Fruit fly (Drosophila melanogaster) whole organism, pupa: ENCODE measurements around the gene CG15879.
A peak's percentile ranks its signal among the peaks of the same experiment; 100 is the strongest.

Experiments used
- CG10348 ChIP-seq: fragments of 200-800 bp; sonication (Bioruptor generic); IDR thresholded peaks from 2 replicates; pipeline ENCODE4 v1.3.6; 2022; ENCODE audit warnings: missing biosample characterization, missing genetic modification characterization
- CG12605 ChIP-seq: fragments of 200-800 bp; sonication (Bioruptor generic); IDR thresholded peaks from 2 replicates; pipeline ENCODE4 v1.3.6; 2022; ENCODE audit warnings: missing biosample characterization, missing genetic modification characterization
- CG13204 ChIP-seq: fragments of 200-800 bp; sonication (Bioruptor generic); optimal IDR thresholded peaks from 2 replicates; lab custom pipeline; 2018; ENCODE audit warnings: missing biosample characterization, mild to moderate bottlenecking, missing genetic modification characterization, moderate library complexity
- CG14655 ChIP-seq: fragments of 200-800 bp; sonication (Bioruptor generic); optimal IDR thresholded peaks from 3 replicates; lab custom pipeline; 2017; ENCODE audit warnings: mild to moderate bottlenecking, missing biosample characterization, missing genetic modification reagents, missing genetic modification characterization
- CG15710 ChIP-seq: fragments of 200-800 bp; sonication (Bioruptor generic); optimal IDR thresholded peaks from 2 replicates; lab custom pipeline; 2018; ENCODE audit warnings: missing biosample characterization, mild to moderate bottlenecking, missing genetic modification characterization, moderate library complexity
- CG17806 ChIP-seq: fragments of 200-800 bp; sonication (Bioruptor generic); optimal IDR thresholded peaks from 2 replicates; lab custom pipeline; 2018; ENCODE audit warnings: missing biosample characterization, mild to moderate bottlenecking, missing genetic modification characterization, moderate library complexity
- CG32121 ChIP-seq: fragments of 200-800 bp; sonication (Bioruptor generic); IDR thresholded peaks from 2 replicates; pipeline ENCODE4 v1.3.6; 2022; ENCODE audit warnings: missing biosample characterization, missing genetic modification characterization
- CG34367 ChIP-seq: fragments of 200-800 bp; sonication (Bioruptor generic); optimal IDR thresholded peaks from 2 replicates; lab custom pipeline; 2018; ENCODE audit warnings: missing biosample characterization, mild to moderate bottlenecking, missing genetic modification characterization
- CG4496 ChIP-seq: fragments of 200-800 bp; sonication (Bioruptor generic); IDR thresholded peaks from 3 replicates; pipeline ENCODE4 v1.3.6; 2022; ENCODE audit warnings: missing biosample characterization, missing genetic modification characterization
- CG8159 ChIP-seq: fragments of 200-800 bp; sonication (Bioruptor generic); optimal IDR thresholded peaks from 3 replicates; lab custom pipeline; 2018; ENCODE audit warnings: missing biosample characterization, mild to moderate bottlenecking, missing genetic modification characterization, moderate library complexity
- CG8301 ChIP-seq: fragments of 200-800 bp; sonication (Bioruptor generic); optimal IDR thresholded peaks from 2 replicates; lab custom pipeline; 2018; ENCODE audit warnings: missing biosample characterization, mild to moderate bottlenecking, missing genetic modification characterization
- CG9948 ChIP-seq: fragments of 200-800 bp; sonication (Bioruptor generic); optimal IDR thresholded peaks from 2 replicates; lab custom pipeline; 2018; ENCODE audit warnings: missing biosample characterization, mild to moderate bottlenecking, missing genetic modification characterization, moderate library complexity
- D1 ChIP-seq: fragments of 200-800 bp; sonication (Bioruptor generic); optimal IDR thresholded peaks from 2 replicates; lab custom pipeline; 2018; ENCODE audit warnings: missing biosample characterization, mild to moderate bottlenecking, missing genetic modification characterization, moderate library complexity
- EcR ChIP-seq: fragments of 200-800 bp; sonication (Bioruptor generic); optimal IDR thresholded peaks from 3 replicates; lab custom pipeline; 2019; ENCODE audit warnings: missing biosample characterization, missing genetic modification characterization, mild to moderate bottlenecking, moderate library complexity, missing genetic modification reagents
- Ets98B ChIP-seq: fragments of 200-800 bp; sonication (Bioruptor generic); IDR thresholded peaks from 2 replicates; pipeline ENCODE4 v1.3.6; 2022; ENCODE audit warnings: missing biosample characterization, missing genetic modification characterization
- Pif1A ChIP-seq: fragments of 200-800 bp; sonication (Bioruptor generic); optimal IDR thresholded peaks from 3 replicates; lab custom pipeline; 2016; ENCODE audit warnings: missing biosample characterization, missing genetic modification characterization
- Pif1B ChIP-seq: fragments of 200-800 bp; sonication (Bioruptor generic); optimal IDR thresholded peaks from 3 replicates; lab custom pipeline; 2016; ENCODE audit warnings: missing biosample characterization, missing genetic modification characterization
- Snoo ChIP-seq: fragments of 200-800 bp; sonication (Bioruptor generic); optimal IDR thresholded peaks from 3 replicates; lab custom pipeline; 2017; ENCODE audit warnings: missing biosample characterization, mild to moderate bottlenecking, missing genetic modification characterization, inconsistent platforms
- fd96Ca ChIP-seq: fragments of 200-800 bp; sonication (Bioruptor generic); IDR thresholded peaks from 3 replicates; pipeline ENCODE4 v1.3.6; 2022; ENCODE audit warnings: missing biosample characterization, missing genetic modification characterization
- gl ChIP-seq: fragments of 200-800 bp; sonication (Bioruptor generic); optimal IDR thresholded peaks from 2 replicates; lab custom pipeline; 2018; ENCODE audit warnings: missing biosample characterization, mild to moderate bottlenecking, missing genetic modification characterization
- rn ChIP-seq: fragments of 200-800 bp; sonication (Bioruptor generic); IDR thresholded peaks from 2 replicates; pipeline ENCODE4 v1.3.6; 2022; ENCODE audit warnings: missing biosample characterization, missing genetic modification characterization

The CG15879 gene

dm6 chr3L:2162019-2162418, 6.9 kb downstream of the CG15879 start:
- TF ChIP-seq CG12605 (GFP tag; lab: Robert Waterston, UW): peak; percentile 91
- peak; percentile 53 for TF ChIP-seq CG34367 (tag; lab: Kevin White, UChicago)
- peak; percentile 98 for TF ChIP-seq fd96Ca (GFP tag; lab: Robert Waterston, UW)
- peak; percentile 98 for TF ChIP-seq Ets98B (GFP tag; lab: Robert Waterston, UW)
- peak; percentile 80 for TF ChIP-seq Pif1B (GFP tag; lab: Kevin White, UChicago)
- peak; percentile 82 for TF ChIP-seq Snoo (tag; lab: Kevin White, UChicago)
- peak; percentile 72 for TF ChIP-seq CG8159
- TF ChIP-seq rn (GFP tag; lab: Robert Waterston, UW): peak; percentile 90
- TF ChIP-seq CG8301 (tag; lab: Kevin White, UChicago): peak; percentile 93
- TF ChIP-seq CG4496 (GFP tag; lab: Robert Waterston, UW): peak; percentile 97
- peak; percentile 83 for TF ChIP-seq CG10348 (GFP tag; lab: Robert Waterston, UW)
- TF ChIP-seq CG13204 (GFP tag; lab: Kevin White, UChicago): no peak
- TF ChIP-seq CG32121: peak; percentile 95
- TF ChIP-seq gl (tag; lab: Kevin White, UChicago): peak; percentile 36
- peak; percentile 68 for TF ChIP-seq CG15710
- peak; percentile 87 for TF ChIP-seq Pif1A (GFP tag; lab: Kevin White, UChicago)
- peak; percentile 95 for TF ChIP-seq CG14655 (GFP tag; lab: Kevin White, UChicago)
- peak; percentile 74 for TF ChIP-seq CG9948
- peak; percentile 6 for TF ChIP-seq D1 (tag; lab: Kevin White, UChicago)
- peak; percentile 86 for TF ChIP-seq CG17806 (tag; lab: Kevin White, UChicago)
- TF ChIP-seq EcR: no peak

DNA sequence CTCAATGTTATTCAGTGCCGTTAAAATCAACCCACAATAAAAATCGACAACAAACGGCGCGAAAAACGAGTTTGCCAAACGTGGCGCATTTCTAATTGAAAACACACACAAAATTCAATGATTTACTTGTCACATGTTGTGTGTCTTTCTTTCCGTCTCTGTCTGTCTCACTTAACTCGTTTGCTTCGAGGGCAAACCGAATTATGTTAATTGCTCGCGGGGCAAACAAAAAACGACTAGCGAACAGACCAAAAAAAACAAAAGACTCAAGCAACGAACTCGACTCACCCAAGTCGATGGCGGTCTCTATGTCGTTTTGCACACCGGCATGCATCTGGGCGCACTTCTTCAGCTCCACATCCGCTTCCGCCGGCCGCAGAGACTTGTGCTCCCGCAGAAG, 9.1 kb downstream of the CG15879 start:
- no peak for TF ChIP-seq CG12605 (GFP tag; lab: Robert Waterston, UW)
- TF ChIP-seq CG8159: no peak
- TF ChIP-seq Pif1A (GFP tag; lab: Kevin White, UChicago): no peak
- TF ChIP-seq fd96Ca (GFP tag; lab: Robert Waterston, UW): no peak
- no peak for TF ChIP-seq CG4496 (GFP tag; lab: Robert Waterston, UW)
- no peak for TF ChIP-seq CG15710
- no peak for TF ChIP-seq Ets98B (GFP tag; lab: Robert Waterston, UW)
- no peak for TF ChIP-seq rn (GFP tag; lab: Robert Waterston, UW)
- TF ChIP-seq CG14655 (GFP tag; lab: Kevin White, UChicago): no peak
- no peak for TF ChIP-seq Snoo (tag; lab: Kevin White, UChicago)
- no peak for TF ChIP-seq CG32121
- TF ChIP-seq Pif1B (GFP tag; lab: Kevin White, UChicago): no peak
- TF ChIP-seq CG8301 (tag; lab: Kevin White, UChicago): no peak
- no peak for TF ChIP-seq CG10348 (GFP tag; lab: Robert Waterston, UW)
- TF ChIP-seq CG17806 (tag; lab: Kevin White, UChicago): no peak
- no peak for TF ChIP-seq CG9948
- no peak for TF ChIP-seq gl (tag; lab: Kevin White, UChicago)
- TF ChIP-seq D1 (tag; lab: Kevin White, UChicago): no peak
- no peak for TF ChIP-seq EcR

dm6 chr3L:2158689-2159310, 10.1 kb downstream of the CG15879 start:
- no peak for TF ChIP-seq CG10348 (GFP tag; lab: Robert Waterston, UW)
- TF ChIP-seq CG14655 (GFP tag; lab: Kevin White, UChicago): peak; percentile 26
- TF ChIP-seq Pif1B (GFP tag; lab: Kevin White, UChicago): no peak
- no peak for TF ChIP-seq gl (tag; lab: Kevin White, UChicago)
- peak; percentile 38 for TF ChIP-seq CG8301 (tag; lab: Kevin White, UChicago)
- TF ChIP-seq Snoo (tag; lab: Kevin White, UChicago): no peak
- peak; percentile 28; the same call in 1 of the 2 replicates for TF ChIP-seq Ets98B (GFP tag; lab: Robert Waterston, UW)
- TF ChIP-seq CG4496 (GFP tag; lab: Robert Waterston, UW): no peak
- peak; percentile 8 for TF ChIP-seq Pif1A (GFP tag; lab: Kevin White, UChicago)
- TF ChIP-seq CG8159: peak; percentile 20
- no peak for TF ChIP-seq EcR
- TF ChIP-seq fd96Ca (GFP tag; lab: Robert Waterston, UW): no peak
- TF ChIP-seq CG32121: no peak
- peak; percentile 12 for TF ChIP-seq CG9948

DNA sequence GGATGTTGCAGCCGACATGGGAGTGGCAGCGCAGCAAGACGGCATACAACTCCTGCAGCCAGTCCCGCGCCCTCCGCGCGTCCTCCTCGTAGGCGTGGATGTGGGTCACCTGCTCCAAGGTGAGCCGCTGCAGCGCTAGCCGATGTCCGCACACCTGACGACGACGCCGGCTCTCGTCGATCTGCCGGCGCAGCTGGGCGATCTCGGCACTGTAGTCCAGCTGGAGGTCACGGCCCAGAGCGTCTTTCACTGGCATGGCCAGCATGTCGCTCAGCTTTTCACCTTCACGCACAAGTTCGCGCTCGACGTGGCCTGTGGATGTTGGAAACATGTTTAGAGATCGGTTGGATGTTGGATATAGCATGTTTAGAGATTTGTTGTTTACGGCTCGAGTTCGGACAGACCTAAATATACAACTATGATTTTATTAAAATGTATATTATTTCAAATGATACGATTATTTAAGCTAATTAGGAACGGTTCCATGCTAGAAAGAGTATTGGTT, 11.4 kb downstream of the CG15879 start:
- TF ChIP-seq EcR (peak; percentile 47), CG8301 (tag; lab: Kevin White, UChicago) (no peak), CG4496 (GFP tag; lab: Robert Waterston, UW) (0 out of 3 replicates have a peak, but pooled peaks have one; percentile 10), CG13204 (GFP tag; lab: Kevin White, UChicago) (peak; percentile 47)

DNA sequence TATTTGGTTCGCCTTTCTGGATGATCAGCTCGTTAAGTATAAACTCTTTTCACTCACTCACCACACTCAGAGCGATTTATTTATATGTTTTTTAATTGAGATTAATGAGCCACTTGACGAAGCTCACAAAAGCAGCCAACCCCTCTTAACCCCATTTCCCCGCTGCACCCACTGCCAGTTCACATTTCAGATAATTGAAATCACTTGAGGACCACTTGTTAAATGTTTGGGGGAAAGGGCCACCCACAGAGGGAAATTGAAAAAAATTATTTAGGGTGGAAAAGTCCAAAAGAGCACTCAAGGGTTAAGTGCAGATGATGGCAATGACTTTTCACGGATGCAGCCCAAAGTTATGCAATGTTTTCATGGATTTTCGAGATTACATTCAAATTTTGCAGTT, 16.2 kb downstream of the CG15879 start:
- no peak for TF ChIP-seq CG10348 (GFP tag; lab: Robert Waterston, UW)
- TF ChIP-seq CG14655 (GFP tag; lab: Kevin White, UChicago): peak; percentile 36
- peak; percentile 44 for TF ChIP-seq CG17806 (tag; lab: Kevin White, UChicago)
- peak; percentile 44 for TF ChIP-seq CG32121
- no peak for TF ChIP-seq gl (tag; lab: Kevin White, UChicago)
- TF ChIP-seq CG15710: peak; percentile 41
- peak; percentile 48 for TF ChIP-seq CG34367 (tag; lab: Kevin White, UChicago)
- peak; percentile 26 for TF ChIP-seq CG9948
- TF ChIP-seq Pif1B (GFP tag; lab: Kevin White, UChicago): peak; percentile 34
- no peak for TF ChIP-seq CG12605 (GFP tag; lab: Robert Waterston, UW)
- 0 out of 2 replicates have a peak, but pooled peaks have one; percentile 48 for TF ChIP-seq rn (GFP tag; lab: Robert Waterston, UW)
- no peak for TF ChIP-seq CG13204 (GFP tag; lab: Kevin White, UChicago)
- peak; percentile 32 for TF ChIP-seq CG8301 (tag; lab: Kevin White, UChicago)
- TF ChIP-seq EcR: peak; percentile 79
- TF ChIP-seq Snoo (tag; lab: Kevin White, UChicago): peak; percentile 4
- TF ChIP-seq CG8159: peak; percentile 36
- peak; percentile 53; the same call in 1 of the 3 replicates for TF ChIP-seq fd96Ca (GFP tag; lab: Robert Waterston, UW)
- peak; percentile 37 for TF ChIP-seq D1 (tag; lab: Kevin White, UChicago)
- TF ChIP-seq Pif1A (GFP tag; lab: Kevin White, UChicago): peak; percentile 43
- TF ChIP-seq CG4496 (GFP tag; lab: Robert Waterston, UW): peak; percentile 57; the same call in 2 of the 3 replicates
- peak; percentile 56 for TF ChIP-seq Ets98B (GFP tag; lab: Robert Waterston, UW)
